Worm (Caenorhabditis elegans): Measurements from ENCODE around the gene polq-1.

- TF ChIP-seq ztf-23 (GFP tag; IDR thresholded peaks at IDR 0.05) (no peak), flt-1 (GFP tag; IDR thresholded peaks at IDR 0.05) (no peak), T22C8.4 (GFP tag; IDR thresholded peaks at IDR 0.05) (no peak), klf-2 (GFP tag; conservative IDR thresholded peaks at IDR 0.05) (no peak), med-1 (GFP tag; optimal IDR thresholded peaks at IDR 0.05; ENCODE audit: insufficient read depth) (no peak), cog-1 (tag; optimal IDR thresholded peaks at IDR 0.05) (no peak)
Observed at ce11 chrIII:5761886-5762285, 41.1 kb downstream of the polq-1 start.
